Fruit fly (Drosophila melanogaster): ENCODE measurements around the gene CG31730.

DNA sequence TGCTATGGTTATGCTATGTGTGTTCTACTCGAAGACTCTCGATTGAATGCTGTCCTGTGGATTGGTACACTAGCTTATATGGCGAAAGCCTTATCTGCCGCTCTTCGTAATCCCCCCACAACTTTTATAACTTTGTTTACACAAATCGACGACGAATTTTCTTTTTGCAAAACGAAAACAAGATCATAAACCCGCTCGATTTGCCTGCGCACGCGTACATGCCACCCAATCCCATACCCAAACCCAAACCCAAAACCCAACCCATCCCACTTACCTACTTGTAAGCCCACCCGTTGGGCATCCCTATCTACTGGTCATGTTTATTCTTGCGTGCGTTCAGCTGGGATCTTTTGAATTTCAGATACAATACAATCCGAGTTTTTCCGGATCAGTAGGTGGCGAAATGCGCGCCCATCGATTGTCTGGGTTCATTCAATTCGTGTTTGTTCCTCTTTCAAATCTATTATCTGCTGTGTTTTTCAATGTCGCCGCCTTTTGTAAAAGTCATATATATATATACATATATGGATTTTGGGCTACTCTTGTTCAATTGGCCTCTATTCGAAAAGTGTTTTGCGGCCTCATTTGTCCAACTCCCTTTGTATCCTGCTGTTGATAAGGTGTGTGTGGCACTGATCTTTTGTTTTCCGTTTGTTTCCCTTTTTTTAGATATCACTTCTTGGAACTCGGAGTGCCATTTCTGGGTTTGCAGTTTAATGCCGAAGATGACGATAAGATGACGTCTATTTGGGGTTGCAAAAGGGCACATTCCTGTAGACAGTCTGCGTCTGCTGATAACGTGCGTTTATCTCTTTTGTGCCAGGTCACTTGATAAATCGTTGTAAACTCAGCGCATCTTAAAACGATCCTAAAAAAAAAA lies 24.7 kb downstream of the CG31730 start, which contains the start of gene Mabi:
- no peak for TF ChIP-seq CG30431 (GFP tag; optimal IDR thresholded peaks at IDR 0.05)
- TF ChIP-seq CG18262 (tag; optimal IDR thresholded peaks at IDR 0.05): no peak
- no peak for TF ChIP-seq Bgb (GFP tag; IDR thresholded peaks at IDR 0.05; ENCODE audit: partially characterized antibody)
- no peak for TF ChIP-seq CG10431 (GFP tag; optimal IDR thresholded peaks at IDR 0.05)
- no peak for TF ChIP-seq lilli (GFP tag; optimal IDR thresholded peaks at IDR 0.05)
- no peak for TF ChIP-seq Gsc (GFP tag; IDR thresholded peaks at IDR 0.05)

All from whole organism, embryonic.